Worm (Caenorhabditis elegans) whole organism, L1 larva: ENCODE measurements around the gene deb-1.
A peak's percentile ranks its signal among the peaks of the same experiment; 100 is the strongest.

Source experiments
- C34B4.2 ChIP-seq: sonication (generic microtip); optimal IDR thresholded peaks from 2 replicates; lab custom pipeline; 2017; ENCODE audit warnings: mild to moderate bottlenecking, missing genetic modification characterization, missing compliant biosample characterization
- Y116A8C.19 ChIP-seq: sonication (generic microtip); optimal IDR thresholded peaks from 2 replicates; lab custom pipeline; 2016; ENCODE audit warnings: missing compliant biosample characterization, missing genetic modification characterization, borderline replicate concordance
- ama-1 ChIP-seq: fragments of 150-350 bp; optimal IDR thresholded peaks from 2 replicates; lab custom pipeline; 2014
- blmp-1 ChIP-seq: fragments of 150-350 bp; optimal IDR thresholded peaks from 2 replicates; lab custom pipeline; 2014; ENCODE audit warnings: missing biosample characterization, missing genetic modification characterization
- ceh-63 ChIP-seq: fragments of 200-800 bp; sonication (Bioruptor generic); optimal IDR thresholded peaks from 2 replicates; lab custom pipeline; 2018; ENCODE audit warnings: mild to moderate bottlenecking, missing genetic modification characterization, missing compliant biosample characterization
- ceh-8 ChIP-seq: fragments of 200-800 bp; sonication (Bioruptor generic); optimal IDR thresholded peaks from 2 replicates; lab custom pipeline; 2018; ENCODE audit warnings: mild to moderate bottlenecking, missing genetic modification characterization, moderate library complexity, missing compliant biosample characterization
- ces-1 ChIP-seq: fragments of 150-350 bp; optimal IDR thresholded peaks from 2 replicates; lab custom pipeline; 2014; ENCODE audit warnings: missing biosample characterization, missing genetic modification reagents, missing genetic modification characterization
- efl-1 ChIP-seq, 4 experiments: fragments of 150-350 bp; optimal IDR thresholded peaks in 3 of 4; peaks in 1 of 4; 1 replicate in 1 of 4; 2 replicates in 3 of 4; lab custom pipeline; 2014; ENCODE audit warnings: missing biosample characterization in 2 of 4, missing genetic modification characterization in 2 of 4, missing genetic modification reagents in 2 of 4
- efl-3 ChIP-seq: fragments of 200-800 bp; sonication (Bioruptor generic); optimal IDR thresholded peaks from 2 replicates; lab custom pipeline; 2018; ENCODE audit warnings: mild to moderate bottlenecking, missing genetic modification characterization, missing compliant biosample characterization
- egl-27 ChIP-seq, 2 experiments: fragments of 150-350 bp in 1 of 2; sonication (generic microtip); optimal IDR thresholded peaks; 3 replicates each; lab custom pipeline; 2017 to 2018; ENCODE audit warnings: missing biosample characterization in 2 of 2, missing genetic modification characterization in 2 of 2, missing genetic modification reagents in 2 of 2
- elt-2 ChIP-seq: sonication (generic microtip); optimal IDR thresholded peaks from 2 replicates; lab custom pipeline; 2016; ENCODE audit warnings: missing genetic modification characterization, mild to moderate bottlenecking, inconsistent platforms, missing compliant biosample characterization, missing genetic modification reagents
- elt-3 ChIP-seq, 6 experiments: fragments of 150-350 bp in 1 of 6; sonication (generic microtip); optimal IDR thresholded peaks; 2 replicates each; lab custom pipeline; 2017 to 2018; ENCODE audit warnings: missing biosample characterization in 6 of 6, missing genetic modification characterization in 6 of 6, inconsistent platforms in 1 of 6
- ets-5 ChIP-seq: fragments of 200-800 bp; sonication (Bioruptor generic); IDR thresholded peaks from 2 replicates; pipeline ENCODE4 v1.3.6; 2022; ENCODE audit warnings: missing genetic modification characterization, missing compliant biosample characterization
- fkh-4 ChIP-seq: sonication (generic microtip); optimal IDR thresholded peaks from 2 replicates; lab custom pipeline; 2016; ENCODE audit warnings: missing compliant biosample characterization, missing genetic modification characterization, borderline replicate concordance
- fkh-8 ChIP-seq: sonication (generic microtip); optimal IDR thresholded peaks from 2 replicates; lab custom pipeline; 2016; ENCODE audit warnings: mild to moderate bottlenecking, missing genetic modification characterization, missing compliant biosample characterization
- fos-1 ChIP-seq: fragments of 150-350 bp; optimal IDR thresholded peaks from 2 replicates; lab custom pipeline; 2014; ENCODE audit warnings: missing biosample characterization, missing genetic modification characterization
- grh-1 ChIP-seq: fragments of 200-800 bp; sonication (Bioruptor generic); IDR thresholded peaks from 2 replicates; pipeline ENCODE4 v1.3.6; 2022; ENCODE audit warnings: missing genetic modification reagents, missing genetic modification characterization, missing compliant biosample characterization
- hlh-17 ChIP-seq: fragments of 200-800 bp; sonication (Bioruptor generic); optimal IDR thresholded peaks from 2 replicates; lab custom pipeline; 2018; ENCODE audit warnings: missing genetic modification characterization, mild to moderate bottlenecking, missing compliant biosample characterization, moderate library complexity, borderline replicate concordance
- hlh-4 ChIP-seq: sonication (generic microtip); optimal IDR thresholded peaks from 2 replicates; lab custom pipeline; 2016; ENCODE audit warnings: mild to moderate bottlenecking, missing genetic modification characterization, missing compliant biosample characterization
- hpl-2 ChIP-seq: fragments of 150-350 bp; optimal IDR thresholded peaks from 2 replicates; lab custom pipeline; 2014; ENCODE audit warnings: missing biosample characterization, missing genetic modification reagents, missing genetic modification characterization
- jun-1 ChIP-seq: fragments of 150-350 bp; optimal IDR thresholded peaks from 2 replicates; lab custom pipeline; 2014; ENCODE audit warnings: missing biosample characterization, missing genetic modification reagents, missing genetic modification characterization
- lin-15B ChIP-seq: fragments of 150-350 bp; sonication (generic microtip); optimal IDR thresholded peaks from 3 replicates; lab custom pipeline; 2014; ENCODE audit warnings: missing biosample characterization, missing genetic modification characterization
- lin-35 ChIP-seq, 2 experiments: fragments of 150-350 bp; optimal IDR thresholded peaks; 2 replicates each; lab custom pipeline; 2014; ENCODE audit warnings: missing biosample characterization in 2 of 2, missing genetic modification characterization in 2 of 2, missing genetic modification reagents in 2 of 2
- lsy-2 ChIP-seq, 2 experiments: fragments of 150-350 bp; optimal IDR thresholded peaks; 2 replicates each; lab custom pipeline; 2014; ENCODE audit warnings: missing biosample characterization in 2 of 2, missing genetic modification characterization in 2 of 2
- mdl-1 ChIP-seq, 2 experiments: fragments of 150-350 bp; optimal IDR thresholded peaks; 2 replicates each; lab custom pipeline; 2014 to 2017; ENCODE audit warnings: missing biosample characterization in 2 of 2, missing genetic modification characterization in 2 of 2, inconsistent platforms in 1 of 2
- mep-1 ChIP-seq: fragments of 150-350 bp; optimal IDR thresholded peaks from 2 replicates; lab custom pipeline; 2014; ENCODE audit warnings: missing biosample characterization, missing genetic modification characterization
- nhr-19 ChIP-seq: fragments of 200-800 bp; sonication (Bioruptor generic); conservative IDR thresholded peaks from 2 replicates; pipeline ENCODE4 v1.3.6; 2022; ENCODE audit warnings: missing genetic modification characterization, missing compliant biosample characterization
- nhr-20 ChIP-seq: sonication (generic microtip); optimal IDR thresholded peaks from 2 replicates; lab custom pipeline; 2016; ENCODE audit warnings: mild to moderate bottlenecking, missing genetic modification characterization, missing compliant biosample characterization
- nhr-237 ChIP-seq: fragments of 150-350 bp; optimal IDR thresholded peaks from 2 replicates; lab custom pipeline; 2014; ENCODE audit warnings: missing biosample characterization, missing genetic modification characterization
- nhr-28 ChIP-seq: fragments of 150-350 bp; optimal IDR thresholded peaks from 2 replicates; lab custom pipeline; 2014; ENCODE audit warnings: missing biosample characterization, missing genetic modification characterization
- nhr-71 ChIP-seq: sonication (generic microtip); optimal IDR thresholded peaks from 2 replicates; lab custom pipeline; 2016; ENCODE audit warnings: mild to moderate bottlenecking, missing genetic modification characterization, moderate library complexity, missing compliant biosample characterization
- nhr-76 ChIP-seq: sonication (generic microtip); optimal IDR thresholded peaks from 2 replicates; lab custom pipeline; 2017; ENCODE audit warnings: missing biosample characterization, missing genetic modification characterization
- nhr-77 ChIP-seq: fragments of 150-350 bp; optimal IDR thresholded peaks from 2 replicates; lab custom pipeline; 2014; ENCODE audit warnings: missing biosample characterization, missing genetic modification characterization
- nhr-84 ChIP-seq: sonication (generic microtip); optimal IDR thresholded peaks from 2 replicates; lab custom pipeline; 2017; ENCODE audit warnings: missing biosample characterization, missing genetic modification characterization
- nhr-85 ChIP-seq: sonication (generic microtip); peaks from one replicate; lab custom pipeline; 2016; ENCODE audit warnings: missing genetic modification characterization, inconsistent platforms, missing compliant biosample characterization
- pag-3 ChIP-seq: sonication (generic microtip); optimal IDR thresholded peaks from 2 replicates; lab custom pipeline; 2017; ENCODE audit warnings: missing genetic modification characterization, mild to moderate bottlenecking, missing compliant biosample characterization, antibody characterized with exemption, borderline replicate concordance; ENCODE audit not compliant: insufficient read depth
- pax-3 ChIP-seq: fragments of 200-800 bp; sonication (Bioruptor generic); optimal IDR thresholded peaks from 2 replicates; lab custom pipeline; 2018; ENCODE audit warnings: mild to moderate bottlenecking, missing genetic modification characterization, moderate library complexity, missing compliant biosample characterization
- pqm-1 ChIP-seq: sonication (generic microtip); optimal IDR thresholded peaks from 3 replicates; lab custom pipeline; 2017; ENCODE audit warnings: missing biosample characterization, missing genetic modification characterization
- rnt-1 ChIP-seq: sonication (generic microtip); optimal IDR thresholded peaks from 2 replicates; lab custom pipeline; 2016; ENCODE audit warnings: mild to moderate bottlenecking, missing genetic modification characterization, moderate library complexity, missing compliant biosample characterization
- skn-1 ChIP-seq: fragments of 150-350 bp; optimal IDR thresholded peaks from 2 replicates; lab custom pipeline; 2014; ENCODE audit warnings: missing biosample characterization, missing genetic modification characterization
- snpc-4 ChIP-seq: fragments of 150-350 bp; optimal IDR thresholded peaks from 2 replicates; lab custom pipeline; 2014; ENCODE audit warnings: missing biosample characterization, missing genetic modification characterization
- snu-23 ChIP-seq: sonication (generic microtip); optimal IDR thresholded peaks from 2 replicates; lab custom pipeline; 2016; ENCODE audit warnings: missing genetic modification characterization, missing compliant biosample characterization
- sptf-1 ChIP-seq: fragments of 150-350 bp; optimal IDR thresholded peaks from 2 replicates; lab custom pipeline; 2014; ENCODE audit warnings: missing biosample characterization, missing genetic modification characterization
- tlp-1 ChIP-seq: fragments of 150-350 bp; optimal IDR thresholded peaks from 2 replicates; lab custom pipeline; 2014; ENCODE audit warnings: missing biosample characterization, missing genetic modification characterization
- unc-62 ChIP-seq: fragments of 150-350 bp; optimal IDR thresholded peaks from 2 replicates; lab custom pipeline; 2014; ENCODE audit warnings: missing biosample characterization, missing genetic modification reagents, missing genetic modification characterization
- unc-86 ChIP-seq: sonication (generic microtip); optimal IDR thresholded peaks from 2 replicates; lab custom pipeline; 2016; ENCODE audit warnings: missing genetic modification characterization, missing compliant biosample characterization
- unc-98 ChIP-seq: fragments of 200-800 bp; sonication (Bioruptor generic); IDR thresholded peaks from 2 replicates; pipeline ENCODE4 v1.3.6; 2022; ENCODE audit warnings: missing genetic modification characterization, missing compliant biosample characterization
- vab-15 ChIP-seq: sonication (generic microtip); optimal IDR thresholded peaks from 2 replicates; lab custom pipeline; 2017; ENCODE audit warnings: missing genotype, mild to moderate bottlenecking, missing genetic modification characterization, missing compliant biosample characterization
- xbp-1 ChIP-seq: sonication (generic microtip); optimal IDR thresholded peaks from 2 replicates; lab custom pipeline; 2016; ENCODE audit warnings: missing genetic modification characterization, missing compliant biosample characterization
- zag-1 ChIP-seq: fragments of 150-350 bp; optimal IDR thresholded peaks from 2 replicates; lab custom pipeline; 2014; ENCODE audit warnings: missing biosample characterization, missing genetic modification characterization

Gene deb-1

ce11 chrIV:7107893-7108292 is 13.8 kb upstream of the deb-1 start, which contains the start of gene ZC477.2:
Gene ZC477.2, plus strand, starts transcription at chrIV:7108193.
- TF ChIP-seq hpl-2 (GFP tag; lab: Kevin White, UChicago) (no peak), nhr-20 (tag; lab: Kevin White, UChicago) (no peak), nhr-71 (tag; lab: Kevin White, UChicago) (no peak), hlh-17 (no peak), vab-15 (tag; lab: Kevin White, UChicago) (no peak), jun-1 (no peak), sptf-1 (tag; lab: Kevin White, UChicago) (no peak), fos-1 (no peak), lsy-2 (tag; optimal IDR thresholded peaks at IDR 0.05; lab: Kevin White, UChicago) (no peak), snpc-4 (tag; lab: Kevin White, UChicago) (no peak), ets-5 (GFP tag; lab: Robert Waterston, UW) (no peak), zag-1 (tag; lab: Kevin White, UChicago) (no peak), fkh-8 (tag; lab: Kevin White, UChicago) (no peak), rnt-1 (no peak), ceh-63 (GFP tag; lab: Kevin White, UChicago) (no peak), nhr-77 (tag; lab: Kevin White, UChicago) (no peak), elt-2 (no peak)

ce11 chrIV:7103211-7103679 is 9.2 kb upstream of the deb-1 start, which contains the start of the genes rde-8 and ZC477.3:
Gene rde-8, minus strand, starts transcription at chrIV:7103261.
Gene ZC477.3, plus strand, starts transcription at chrIV:7103492.
- TF ChIP-seq snu-23 (GFP tag; lab: Kevin White, UChicago) (peak; percentile 90), lin-15B (peak; percentile 44), nhr-76 (tag; lab: Kevin White, UChicago) (no peak), mep-1 (tag; lab: Kevin White, UChicago) (peak; percentile 94), blmp-1 (tag; lab: Kevin White, UChicago) (peak; percentile 57), nhr-237 (tag; lab: Kevin White, UChicago) (no peak), lin-35 (GFP tag; optimal IDR thresholded peaks at IDR 0.05; lab: Kevin White, UChicago) (peak; percentile 79 to 86), efl-3 (GFP tag; lab: Kevin White, UChicago) (peak; percentile 35), C34B4.2 (tag; lab: Kevin White, UChicago) (no peak), tlp-1 (tag; lab: Kevin White, UChicago) (no peak), grh-1 (GFP tag; lab: Robert Waterston, UW) (peak; percentile 67), egl-27 (tag; optimal IDR thresholded peaks at IDR 0.05; lab: Kevin White, UChicago) (no peak), fkh-4 (tag; lab: Kevin White, UChicago) (peak; percentile 58), nhr-85 (tag; lab: Kevin White, UChicago) (peak; percentile 68), nhr-19 (GFP tag; lab: Robert Waterston, UW) (peak; percentile 78), sptf-1 (tag; lab: Kevin White, UChicago) (no peak), ces-1 (GFP tag; lab: Kevin White, UChicago) (no peak), skn-1 (tag; lab: Kevin White, UChicago) (peak; percentile 74), unc-98 (no peak), hpl-2 (GFP tag; lab: Kevin White, UChicago) (no peak), elt-3 (tag; optimal IDR thresholded peaks at IDR 0.05; lab: Kevin White, UChicago) (peak in 2 of 6 experiments; percentile 0 to 3), efl-1 (optimal IDR thresholded peaks at IDR 0.05; lab: Kevin White, UChicago) (peak; percentile 76 to 83), efl-1 (GFP tag; optimal IDR thresholded peaks at IDR 0.05 in 1 of 2; lab: Kevin White, UChicago) (peak; percentile 76 to 97), nhr-84 (tag; lab: Kevin White, UChicago) (no peak), pax-3 (tag; lab: Kevin White, UChicago) (no peak), fkh-8 (tag; lab: Kevin White, UChicago) (peak; percentile 48), ama-1 (peak; percentile 17), nhr-28 (tag; lab: Kevin White, UChicago) (no peak), unc-86 (tag; lab: Kevin White, UChicago) (peak; percentile 78), mdl-1 (tag; optimal IDR thresholded peaks at IDR 0.05; lab: Kevin White, UChicago) (peak in 1 of 2 experiments; percentile 62), pag-3 (tag; lab: Kevin White, UChicago) (no peak), pqm-1 (tag; lab: Kevin White, UChicago) (no peak), ceh-8 (GFP tag; lab: Kevin White, UChicago) (no peak), Y116A8C.19 (tag; lab: Kevin White, UChicago) (no peak), zag-1 (tag; lab: Kevin White, UChicago) (no peak), xbp-1 (tag; lab: Kevin White, UChicago) (peak; percentile 82), hlh-4 (tag; lab: Kevin White, UChicago) (no peak), ets-5 (GFP tag; lab: Robert Waterston, UW) (no peak), lsy-2 (tag; optimal IDR thresholded peaks at IDR 0.05; lab: Kevin White, UChicago) (peak; percentile 85 to 86), fos-1 (peak; percentile 9), unc-62 (GFP tag; lab: Kevin White, UChicago) (no peak)
